Fruit fly (Drosophila melanogaster) Kc167 (cell line): Measurements from ENCODE around the gene rg.

ENCODE experiments used
- insv ChIP-seq: fragments of >200 bp; optimal IDR thresholded peaks from 3 replicates; lab custom pipeline; 2018; ENCODE audit warnings: missing external identifiers
- psq ChIP-seq: fragments of >200 bp; optimal IDR thresholded peaks from 2 replicates; lab custom pipeline; 2017; ENCODE audit warnings: missing external identifiers

dm6 chrX:5080521-5080920, 5.0 kb upstream of the rg start:
- TF ChIP-seq insv (lab: Kevin White, UChicago) (no peak), psq (lab: Kevin White, UChicago) (no peak)
